Worm (Caenorhabditis elegans) whole organism, late embryonic: Measurements from ENCODE around the gene toc-1.

Experiments
- C08G9.2 ChIP-seq: sonication (generic microtip); optimal IDR thresholded peaks from 2 replicates; lab custom pipeline; 2016; ENCODE audit warnings: mild to moderate bottlenecking, missing genetic modification characterization, moderate library complexity, missing compliant biosample characterization
- C38D4.7 ChIP-seq: fragments of 200-800 bp; sonication (Bioruptor generic); optimal IDR thresholded peaks from 2 replicates; lab custom pipeline; 2018; ENCODE audit warnings: mild to moderate bottlenecking, missing genetic modification characterization, moderate library complexity, missing compliant biosample characterization
- F13H6.1 ChIP-seq: sonication (generic microtip); optimal IDR thresholded peaks from 2 replicates; lab custom pipeline; 2016; ENCODE audit warnings: missing genetic modification characterization, missing compliant biosample characterization
- T23F11.4 ChIP-seq: fragments of 200-800 bp; sonication (Bioruptor generic); optimal IDR thresholded peaks from 2 replicates; lab custom pipeline; 2018; ENCODE audit warnings: mild to moderate bottlenecking, missing genetic modification characterization, missing compliant biosample characterization
- Y22D7AL.16 ChIP-seq: sonication (generic microtip); optimal IDR thresholded peaks from 2 replicates; lab custom pipeline; 2016; ENCODE audit warnings: missing genetic modification characterization, missing compliant biosample characterization
- ahr-1 ChIP-seq: sonication (generic microtip); optimal IDR thresholded peaks from 2 replicates; lab custom pipeline; 2016; ENCODE audit warnings: missing genetic modification characterization, missing compliant biosample characterization
- ceh-18 ChIP-seq: sonication (generic microtip); optimal IDR thresholded peaks from 2 replicates; lab custom pipeline; 2016; ENCODE audit warnings: missing genetic modification characterization, missing compliant biosample characterization
- ceh-2 ChIP-seq: sonication (generic microtip); optimal IDR thresholded peaks from 2 replicates; lab custom pipeline; 2016; ENCODE audit warnings: missing genotype, missing genetic modification characterization, missing compliant biosample characterization
- ceh-22 ChIP-seq: sonication (generic microtip); optimal IDR thresholded peaks from 2 replicates; lab custom pipeline; 2017; ENCODE audit warnings: missing biosample characterization, missing genetic modification characterization
- ceh-30 ChIP-seq: fragments of 150-350 bp; optimal IDR thresholded peaks from 2 replicates; lab custom pipeline; 2014; ENCODE audit warnings: missing biosample characterization, missing genetic modification characterization
- ceh-45 ChIP-seq: fragments of 200-800 bp; sonication (Bioruptor generic); IDR thresholded peaks from 2 replicates; pipeline ENCODE4 v1.3.6; 2022; ENCODE audit warnings: missing genetic modification reagents, missing genetic modification characterization, missing compliant biosample characterization
- ceh-48 ChIP-seq: sonication (generic microtip); optimal IDR thresholded peaks from 2 replicates; lab custom pipeline; 2016; ENCODE audit warnings: missing genetic modification characterization, inconsistent platforms, missing compliant biosample characterization
- ceh-9 ChIP-seq: sonication (generic microtip); optimal IDR thresholded peaks from 2 replicates; lab custom pipeline; 2016; ENCODE audit warnings: mild to moderate bottlenecking, missing genetic modification characterization, inconsistent platforms, missing compliant biosample characterization
- che-1 ChIP-seq: sonication (generic microtip); optimal IDR thresholded peaks from 2 replicates; lab custom pipeline; 2016; ENCODE audit warnings: mild to moderate bottlenecking, missing genetic modification characterization, missing compliant biosample characterization
- dmd-4 ChIP-seq: sonication (generic microtip); optimal IDR thresholded peaks from 2 replicates; lab custom pipeline; 2016; ENCODE audit warnings: borderline replicate concordance, missing genetic modification characterization, missing compliant biosample characterization
- dve-1 ChIP-seq: sonication (generic microtip); optimal IDR thresholded peaks from 2 replicates; lab custom pipeline; 2017; ENCODE audit warnings: antibody characterized with exemption, mild to moderate bottlenecking, missing genetic modification characterization, missing compliant biosample characterization
- elt-2 ChIP-seq: sonication (generic microtip); optimal IDR thresholded peaks from 2 replicates; lab custom pipeline; 2016; ENCODE audit warnings: missing genetic modification reagents, missing genetic modification characterization, missing compliant biosample characterization
- elt-4 ChIP-seq: sonication (generic microtip); optimal IDR thresholded peaks from 2 replicates; lab custom pipeline; 2016; ENCODE audit warnings: missing genetic modification characterization, missing compliant biosample characterization
- ets-4 ChIP-seq: sonication (generic microtip); optimal IDR thresholded peaks from 2 replicates; lab custom pipeline; 2016; ENCODE audit warnings: missing genetic modification characterization, missing compliant biosample characterization
- fax-1 ChIP-seq: sonication (generic microtip); optimal IDR thresholded peaks from 2 replicates; lab custom pipeline; 2016; ENCODE audit warnings: missing genotype, missing genetic modification characterization, missing compliant biosample characterization
- fkh-10 ChIP-seq: fragments of 150-350 bp; optimal IDR thresholded peaks from 2 replicates; lab custom pipeline; 2014; ENCODE audit warnings: missing biosample characterization, missing genetic modification reagents, missing genetic modification characterization
- gmeb-2 ChIP-seq: sonication (generic microtip); optimal IDR thresholded peaks from 2 replicates; lab custom pipeline; 2016; ENCODE audit warnings: missing genetic modification characterization, inconsistent platforms, missing compliant biosample characterization
- hlh-15 ChIP-seq: sonication (generic microtip); optimal IDR thresholded peaks from 2 replicates; lab custom pipeline; 2016; ENCODE audit warnings: missing genetic modification characterization, missing compliant biosample characterization
- hlh-30 ChIP-seq: sonication (generic microtip); optimal IDR thresholded peaks from 2 replicates; lab custom pipeline; 2017; ENCODE audit warnings: antibody characterized with exemption, missing genetic modification characterization, missing compliant biosample characterization; ENCODE audit not compliant: insufficient read depth
- lin-11 ChIP-seq: fragments of 200-800 bp; sonication (Bioruptor generic); optimal IDR thresholded peaks from 2 replicates; lab custom pipeline; 2018; ENCODE audit warnings: mild to moderate bottlenecking, missing genetic modification characterization, missing compliant biosample characterization
- madf-2 ChIP-seq: sonication (generic microtip); optimal IDR thresholded peaks from 2 replicates; lab custom pipeline; 2017; ENCODE audit warnings: missing genetic modification characterization, missing compliant biosample characterization
- mec-3 ChIP-seq: sonication (generic microtip); optimal IDR thresholded peaks from 2 replicates; lab custom pipeline; 2016; ENCODE audit warnings: borderline replicate concordance, missing genetic modification characterization, missing compliant biosample characterization
- nhr-232 ChIP-seq: sonication (generic microtip); optimal IDR thresholded peaks from 2 replicates; lab custom pipeline; 2016; ENCODE audit warnings: missing genetic modification characterization, missing compliant biosample characterization
- npax-4 ChIP-seq: sonication (generic microtip); optimal IDR thresholded peaks from 2 replicates; lab custom pipeline; 2016; ENCODE audit warnings: missing genetic modification characterization, missing compliant biosample characterization
- pag-3 ChIP-seq: sonication (generic microtip); optimal IDR thresholded peaks from 2 replicates; lab custom pipeline; 2016; ENCODE audit warnings: missing compliant biosample characterization, missing genetic modification characterization, borderline replicate concordance
- pat-9 ChIP-seq: fragments of 200-800 bp; sonication (Bioruptor generic); optimal IDR thresholded peaks from 2 replicates; lab custom pipeline; 2018; ENCODE audit warnings: mild to moderate bottlenecking, missing genetic modification characterization, moderate library complexity, missing compliant biosample characterization
- pha-2 ChIP-seq: sonication (generic microtip); optimal IDR thresholded peaks from 2 replicates; lab custom pipeline; 2017; ENCODE audit warnings: mild to moderate bottlenecking, missing genetic modification characterization, missing compliant biosample characterization
- pha-4 ChIP-seq: fragments of 150-350 bp; optimal IDR thresholded peaks from 2 replicates; lab custom pipeline; 2018; ENCODE audit warnings: missing biosample characterization, missing genetic modification reagents, missing genetic modification characterization
- pqm-1 ChIP-seq: sonication (generic microtip); optimal IDR thresholded peaks from 2 replicates; lab custom pipeline; 2016; ENCODE audit warnings: missing genetic modification characterization, missing compliant biosample characterization
- ref-2 ChIP-seq: sonication (generic microtip); optimal IDR thresholded peaks from 2 replicates; lab custom pipeline; 2016; ENCODE audit warnings: missing genetic modification characterization, missing compliant biosample characterization
- rnt-1 ChIP-seq: sonication (generic microtip); optimal IDR thresholded peaks from 2 replicates; lab custom pipeline; 2016; ENCODE audit warnings: missing genetic modification characterization, missing compliant biosample characterization
- sox-2 ChIP-seq: fragments of 200-800 bp; sonication (Bioruptor generic); IDR thresholded peaks from 2 replicates; pipeline ENCODE4 v1.3.6; 2022; ENCODE audit warnings: missing genetic modification reagents, missing genetic modification characterization, missing compliant biosample characterization
- syd-9 ChIP-seq: sonication (generic microtip); optimal IDR thresholded peaks from 2 replicates; lab custom pipeline; 2016; ENCODE audit warnings: mild to moderate bottlenecking, missing genetic modification characterization, moderate library complexity, missing compliant biosample characterization
- tbx-2 ChIP-seq: sonication (generic microtip); optimal IDR thresholded peaks from 2 replicates; lab custom pipeline; 2016; ENCODE audit warnings: missing genetic modification characterization, missing compliant biosample characterization
- tbx-7 ChIP-seq: sonication (generic microtip); optimal IDR thresholded peaks from 2 replicates; lab custom pipeline; 2016; ENCODE audit warnings: missing genotype, missing genetic modification characterization, missing compliant biosample characterization
- ttx-3 ChIP-seq: sonication (generic microtip); optimal IDR thresholded peaks from 2 replicates; lab custom pipeline; 2016; ENCODE audit warnings: missing genetic modification reagents, missing genetic modification characterization, missing compliant biosample characterization
- unc-42 ChIP-seq: sonication (generic microtip); optimal IDR thresholded peaks from 2 replicates; lab custom pipeline; 2016; ENCODE audit warnings: missing genotype, missing genetic modification characterization, missing compliant biosample characterization
- unc-55 ChIP-seq: sonication (generic microtip); optimal IDR thresholded peaks from 2 replicates; lab custom pipeline; 2017; ENCODE audit warnings: missing biosample characterization, missing genetic modification reagents, missing genetic modification characterization
- unc-86 ChIP-seq: sonication (generic microtip); optimal IDR thresholded peaks from 2 replicates; lab custom pipeline; 2016; ENCODE audit warnings: missing genetic modification characterization, missing compliant biosample characterization
- zip-5 ChIP-seq: sonication (generic microtip); optimal IDR thresholded peaks from 2 replicates; lab custom pipeline; 2016; ENCODE audit warnings: missing genetic modification characterization, missing compliant biosample characterization

toc-1 gene

DNA sequence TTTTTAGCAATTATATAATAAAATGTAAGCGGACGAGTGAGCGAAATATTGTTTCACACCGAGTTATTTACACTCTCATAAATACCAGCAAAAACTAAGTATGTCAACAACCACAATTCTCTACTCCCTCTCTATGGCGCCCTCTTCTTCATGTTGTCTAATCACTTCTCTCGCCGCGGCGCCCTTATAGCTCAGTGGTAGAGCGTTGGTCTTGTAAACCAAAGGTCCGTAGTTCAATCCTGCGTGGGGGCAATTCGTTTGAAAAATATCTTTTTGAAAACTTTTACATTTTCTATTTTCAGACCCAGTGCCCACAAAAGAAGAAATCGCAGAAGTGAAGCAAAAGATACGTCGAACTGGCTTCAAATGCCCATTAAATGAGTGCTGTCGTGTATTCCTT is 30.7 kb downstream of the toc-1 start (continued):
- TF ChIP-seq elt-4, result no peak
- TF ChIP-seq pag-3, result peak; percentile 30
- TF ChIP-seq ceh-45 (GFP tag; lab: Robert Waterston, UW), result peak; percentile 85
- peak; percentile 59 for TF ChIP-seq dve-1
- peak; percentile 73 for TF ChIP-seq ets-4 (tag; lab: Kevin White, UChicago)
- peak; percentile 50 for TF ChIP-seq elt-2
- TF ChIP-seq ceh-2, result peak; percentile 46
- peak; percentile 40 for TF ChIP-seq unc-86 (tag; lab: Kevin White, UChicago)
- TF ChIP-seq fax-1 (tag; lab: Kevin White, UChicago), result peak; percentile 69
- peak; percentile 75 for TF ChIP-seq pqm-1 (tag; lab: Kevin White, UChicago)
- TF ChIP-seq ahr-1, result peak; percentile 5
- peak; percentile 59 for TF ChIP-seq nhr-232 (tag; lab: Kevin White, UChicago)
- TF ChIP-seq ceh-22 (tag; lab: Kevin White, UChicago), result no peak
- peak; percentile 14 for TF ChIP-seq pha-2 (tag; lab: Kevin White, UChicago)
- TF ChIP-seq sox-2, result no peak
- peak; percentile 67 for TF ChIP-seq ceh-18 (tag; lab: Kevin White, UChicago)
- TF ChIP-seq pat-9 (tag; lab: Kevin White, UChicago), result peak; percentile 61
- peak; percentile 24 for TF ChIP-seq ceh-48 (tag; lab: Kevin White, UChicago)
- TF ChIP-seq Y22D7AL.16, result peak; percentile 51
- no peak for TF ChIP-seq dmd-4 (tag; lab: Kevin White, UChicago)
- TF ChIP-seq rnt-1, result peak; percentile 44
- TF ChIP-seq pha-4 (tag; lab: Kevin White, UChicago), result no peak
- TF ChIP-seq T23F11.4 (GFP tag; lab: Kevin White, UChicago), result peak; percentile 56
- TF ChIP-seq ceh-30 (tag; lab: Kevin White, UChicago), result no peak
- peak; percentile 66 for TF ChIP-seq gmeb-2
- TF ChIP-seq hlh-30 (tag; lab: Kevin White, UChicago), result no peak
- peak; percentile 52 for TF ChIP-seq tbx-2 (tag; lab: Kevin White, UChicago)
- peak; percentile 49 for TF ChIP-seq ref-2 (tag; lab: Kevin White, UChicago)
- peak; percentile 70 for TF ChIP-seq madf-2 (tag; lab: Kevin White, UChicago)
- TF ChIP-seq unc-55 (GFP tag; lab: Kevin White, UChicago), result no peak
- peak; percentile 20 for TF ChIP-seq hlh-15 (tag; lab: Kevin White, UChicago)
- TF ChIP-seq tbx-7 (tag; lab: Kevin White, UChicago), result no peak
- peak; percentile 59 for TF ChIP-seq C38D4.7 (GFP tag; lab: Kevin White, UChicago)
- TF ChIP-seq unc-42 (tag; lab: Kevin White, UChicago), result peak; percentile 18
- TF ChIP-seq zip-5 (tag; lab: Kevin White, UChicago), result no peak
- TF ChIP-seq che-1 (tag; lab: Kevin White, UChicago), result peak; percentile 73
- peak; percentile 59 for TF ChIP-seq C08G9.2
- peak; percentile 35 for TF ChIP-seq F13H6.1
- TF ChIP-seq npax-4 (tag; lab: Kevin White, UChicago), result peak; percentile 44
- no peak for TF ChIP-seq mec-3 (tag; lab: Kevin White, UChicago)
- TF ChIP-seq ceh-9 (tag; lab: Kevin White, UChicago), result peak; percentile 53
- no peak for TF ChIP-seq fkh-10
- TF ChIP-seq ttx-3, result peak; percentile 61
- peak; percentile 37 for TF ChIP-seq lin-11
- TF ChIP-seq syd-9 (tag; lab: Kevin White, UChicago), result peak; percentile 46
